Fruit fly (Drosophila melanogaster) whole organism, embryonic: ENCODE results near the gene CG3651.
A peak's percentile ranks its signal among the peaks of the same experiment; 100 is the strongest.

ENCODE experiments used
- BEAF-32 ChIP-seq: fragments of 200-800 bp; sonication (Bioruptor generic); optimal IDR thresholded peaks from 3 replicates; lab custom pipeline; 2017; ENCODE audit warnings: missing biosample characterization, missing genetic modification characterization, mild to moderate bottlenecking, moderate library complexity, missing genetic modification reagents
- CG10959 ChIP-seq: fragments of 200-800 bp; sonication (Bioruptor generic); IDR thresholded peaks from 2 replicates; pipeline ENCODE4 v1.3.6; 2022; ENCODE audit warnings: missing biosample characterization, missing genetic modification characterization
- CG1233 ChIP-seq: fragments of 200-800 bp; sonication (Bioruptor generic); optimal IDR thresholded peaks from 4 replicates; lab custom pipeline; 2018; ENCODE audit warnings: missing biosample characterization, mild to moderate bottlenecking, missing genetic modification characterization
- CG12769 ChIP-seq: fragments of 200-800 bp; sonication (Bioruptor generic); optimal IDR thresholded peaks from 2 replicates; lab custom pipeline; 2019; ENCODE audit warnings: missing biosample characterization, mild to moderate bottlenecking, missing genetic modification characterization, moderate library complexity
- CG13296 ChIP-seq: fragments of 200-800 bp; sonication (Bioruptor generic); optimal IDR thresholded peaks from 3 replicates; lab custom pipeline; 2018; ENCODE audit warnings: missing biosample characterization, mild to moderate bottlenecking, missing genetic modification characterization
- CG14441 ChIP-seq: fragments of 200-800 bp; sonication (Bioruptor generic); IDR thresholded peaks from 2 replicates; pipeline ENCODE4 v1.3.6; 2022; ENCODE audit warnings: missing biosample characterization, missing genetic modification characterization
- CG15479 ChIP-seq: fragments of 200-800 bp; sonication (Bioruptor generic); optimal IDR thresholded peaks from 3 replicates; lab custom pipeline; 2019; ENCODE audit warnings: missing biosample characterization, mild to moderate bottlenecking, missing genetic modification characterization, moderate library complexity
- CG17328 ChIP-seq: fragments of 200-800 bp; sonication (Bioruptor generic); IDR thresholded peaks from 2 replicates; pipeline ENCODE4 v1.3.6; 2022; ENCODE audit warnings: missing biosample characterization, missing genetic modification characterization
- CG17912 ChIP-seq: fragments of 200-800 bp; sonication (Bioruptor generic); optimal IDR thresholded peaks from 2 replicates; lab custom pipeline; 2018; ENCODE audit warnings: missing biosample characterization, mild to moderate bottlenecking, missing genetic modification characterization
- CG2129 ChIP-seq: fragments of 200-800 bp; sonication (Bioruptor generic); IDR thresholded peaks from 2 replicates; pipeline ENCODE4 v1.3.6; 2022; ENCODE audit warnings: missing biosample characterization, missing genetic modification characterization; ENCODE audit not compliant: partially characterized antibody
- CG32767 ChIP-seq: fragments of 200-800 bp; sonication (Bioruptor generic); IDR thresholded peaks from 2 replicates; pipeline ENCODE4 v1.3.6; 2022; ENCODE audit warnings: missing biosample characterization, missing genetic modification characterization
- CG33557 ChIP-seq: fragments of 200-800 bp; sonication (Bioruptor generic); optimal IDR thresholded peaks from 2 replicates; lab custom pipeline; 2019; ENCODE audit warnings: missing biosample characterization, mild to moderate bottlenecking, missing genetic modification characterization, moderate library complexity
- CG3407 ChIP-seq: fragments of 200-800 bp; sonication (Bioruptor generic); optimal IDR thresholded peaks from 2 replicates; lab custom pipeline; 2018; ENCODE audit warnings: missing biosample characterization, mild to moderate bottlenecking, missing genetic modification characterization
- CG34224 ChIP-seq: fragments of 200-800 bp; sonication (Bioruptor generic); IDR thresholded peaks from 3 replicates; pipeline ENCODE4 v1.3.6; 2022; ENCODE audit warnings: missing biosample characterization, missing genetic modification characterization; ENCODE audit not compliant: partially characterized antibody
- CG34376 ChIP-seq: fragments of 200-800 bp; sonication (Bioruptor generic); optimal IDR thresholded peaks from 2 replicates; lab custom pipeline; 2018; ENCODE audit warnings: missing biosample characterization, mild to moderate bottlenecking, missing genetic modification characterization
- CG4730 ChIP-seq: fragments of 200-800 bp; sonication (Bioruptor generic); IDR thresholded peaks from 2 replicates; pipeline ENCODE4 v1.3.6; 2022; ENCODE audit warnings: missing biosample characterization, missing genetic modification characterization
- CG5245 ChIP-seq: fragments of 200-800 bp; sonication (Bioruptor generic); optimal IDR thresholded peaks from 3 replicates; lab custom pipeline; 2016; ENCODE audit warnings: missing biosample characterization, missing genetic modification characterization
- CG6765 ChIP-seq: fragments of 200-800 bp; sonication (Bioruptor generic); optimal IDR thresholded peaks from 3 replicates; lab custom pipeline; 2017; ENCODE audit warnings: missing biosample characterization, mild to moderate bottlenecking, missing genetic modification characterization
- CG8765 ChIP-seq: fragments of 200-800 bp; sonication (Bioruptor generic); IDR thresholded peaks from 2 replicates; pipeline ENCODE4 v1.3.6; 2022; ENCODE audit warnings: missing biosample characterization, missing genetic modification characterization
- CG9215 ChIP-seq: fragments of 200-800 bp; sonication (Bioruptor generic); IDR thresholded peaks from 2 replicates; pipeline ENCODE4 v1.3.6; 2022; ENCODE audit warnings: missing biosample characterization, missing genetic modification characterization
- CG9437 ChIP-seq: fragments of 200-800 bp; sonication (Bioruptor generic); optimal IDR thresholded peaks from 2 replicates; lab custom pipeline; 2018; ENCODE audit warnings: missing biosample characterization, mild to moderate bottlenecking, missing genetic modification characterization
- Dad ChIP-seq: fragments of 200-800 bp; sonication (Bioruptor generic); optimal IDR thresholded peaks from 3 replicates; lab custom pipeline; 2016; ENCODE audit warnings: missing biosample characterization, missing genetic modification characterization
- Dip3 ChIP-seq: fragments of 200-800 bp; sonication (Bioruptor generic); optimal IDR thresholded peaks from 3 replicates; lab custom pipeline; 2016; ENCODE audit warnings: missing biosample characterization, missing genetic modification characterization
- ERR ChIP-seq: fragments of 200-800 bp; sonication (Bioruptor generic); optimal IDR thresholded peaks from 2 replicates; lab custom pipeline; 2016; ENCODE audit warnings: missing biosample characterization, missing genetic modification characterization
- HLHmδ ChIP-seq: fragments of 200-800 bp; sonication (Bioruptor generic); optimal IDR thresholded peaks from 2 replicates; lab custom pipeline; 2018; ENCODE audit warnings: missing biosample characterization, mild to moderate bottlenecking, missing genetic modification characterization, moderate library complexity
- HmgZ ChIP-seq: fragments of 200-800 bp; sonication (Bioruptor generic); optimal IDR thresholded peaks from 2 replicates; lab custom pipeline; 2018; ENCODE audit warnings: missing biosample characterization, mild to moderate bottlenecking, missing genetic modification characterization
- Mad ChIP-seq: fragments of 200-800 bp; sonication (Bioruptor generic); optimal IDR thresholded peaks from 2 replicates; lab custom pipeline; 2016; ENCODE audit warnings: missing biosample characterization, missing genetic modification characterization
- NC2β ChIP-seq: fragments of 200-800 bp; sonication (Bioruptor generic); optimal IDR thresholded peaks from 2 replicates; lab custom pipeline; 2016; ENCODE audit warnings: missing biosample characterization, missing genetic modification characterization
- NK7.1 ChIP-seq: fragments of 200-800 bp; sonication (Bioruptor generic); optimal IDR thresholded peaks from 3 replicates; lab custom pipeline; 2016; ENCODE audit warnings: missing biosample characterization, missing genetic modification characterization
- Nf-YB ChIP-seq: fragments of 200-800 bp; sonication (Bioruptor generic); optimal IDR thresholded peaks from 3 replicates; lab custom pipeline; 2019; ENCODE audit warnings: missing biosample characterization, mild to moderate bottlenecking, missing genetic modification characterization, moderate library complexity
- Opbp ChIP-seq: fragments of 200-800 bp; sonication (Bioruptor generic); IDR thresholded peaks from 3 replicates; pipeline ENCODE4 v1.3.6; 2022; ENCODE audit warnings: missing biosample characterization, missing genetic modification characterization; ENCODE audit not compliant: partially characterized antibody
- Pdp1 ChIP-seq, 2 experiments: fragments of 200-800 bp; sonication (Bioruptor generic); optimal IDR thresholded peaks; 3 replicates each; lab custom pipeline; 2016; ENCODE audit warnings: missing biosample characterization in 2 of 2, missing genetic modification characterization in 2 of 2, mild to moderate bottlenecking in 1 of 2, moderate library complexity in 1 of 2
- Rfx ChIP-seq: fragments of 200-800 bp; sonication (Bioruptor generic); IDR thresholded peaks from 2 replicates; pipeline ENCODE4 v1.3.6; 2022; ENCODE audit warnings: missing biosample characterization, missing genetic modification characterization
- Side ChIP-seq: fragments of 200-800 bp; sonication (Bioruptor generic); optimal IDR thresholded peaks from 2 replicates; lab custom pipeline; 2016; ENCODE audit warnings: missing biosample characterization, missing genetic modification characterization
- Sin3A ChIP-seq: fragments of >200 bp; optimal IDR thresholded peaks from 2 replicates; lab custom pipeline; 2018
- al ChIP-seq: fragments of 200-800 bp; sonication (Bioruptor generic); IDR thresholded peaks from 2 replicates; pipeline ENCODE4 v1.3.6; 2022; ENCODE audit warnings: missing biosample characterization, missing genetic modification characterization
- aop ChIP-seq: fragments of 200-800 bp; sonication (Bioruptor generic); IDR thresholded peaks from 2 replicates; pipeline ENCODE4 v1.3.6; 2022; ENCODE audit warnings: missing biosample characterization, missing genetic modification characterization
- crp ChIP-seq, 2 experiments: fragments of 200-800 bp; sonication (Bioruptor generic); optimal IDR thresholded peaks; 2 replicates in 1 of 2; 3 replicates in 1 of 2; lab custom pipeline; 2017; ENCODE audit warnings: missing biosample characterization in 2 of 2, missing genetic modification characterization in 2 of 2, mild to moderate bottlenecking in 1 of 2, moderate library complexity in 1 of 2
- dan ChIP-seq: fragments of 200-800 bp; sonication (Bioruptor generic); IDR thresholded peaks from 2 replicates; pipeline ENCODE4 v1.3.6; 2022; ENCODE audit warnings: missing biosample characterization, missing genetic modification characterization
- dm ChIP-seq: fragments of 200-800 bp; sonication (Bioruptor generic); optimal IDR thresholded peaks from 3 replicates; lab custom pipeline; 2016; ENCODE audit warnings: missing biosample characterization, missing genetic modification characterization
- dmrt11E ChIP-seq: fragments of 200-800 bp; sonication (Bioruptor generic); optimal IDR thresholded peaks from 3 replicates; lab custom pipeline; 2018; ENCODE audit warnings: missing biosample characterization, mild to moderate bottlenecking, missing genetic modification characterization, moderate library complexity
- ftz-f1 ChIP-seq: fragments of 200-800 bp; sonication (Bioruptor generic); optimal IDR thresholded peaks from 2 replicates; lab custom pipeline; 2016; ENCODE audit warnings: missing biosample characterization, missing genetic modification characterization
- fu2 ChIP-seq: fragments of 200-800 bp; sonication (Bioruptor generic); optimal IDR thresholded peaks from 2 replicates; lab custom pipeline; 2016; ENCODE audit warnings: missing biosample characterization, missing genetic modification characterization
- onecut ChIP-seq: fragments of 200-800 bp; sonication (Bioruptor generic); IDR thresholded peaks from 2 replicates; pipeline ENCODE4 v1.3.6; 2022; ENCODE audit warnings: missing biosample characterization, missing genetic modification characterization
- pfk ChIP-seq: fragments of 200-800 bp; sonication (Bioruptor generic); optimal IDR thresholded peaks from 2 replicates; lab custom pipeline; 2018; ENCODE audit warnings: missing biosample characterization, mild to moderate bottlenecking, missing genetic modification characterization, moderate library complexity
- psq ChIP-seq: fragments of 200-800 bp; sonication (Bioruptor generic); optimal IDR thresholded peaks from 2 replicates; lab custom pipeline; 2017; ENCODE audit warnings: missing biosample characterization, missing genetic modification characterization
- sqz ChIP-seq: fragments of 200-800 bp; sonication (Bioruptor generic); optimal IDR thresholded peaks from 3 replicates; lab custom pipeline; 2018; ENCODE audit warnings: missing biosample characterization, mild to moderate bottlenecking, missing genetic modification characterization
- stwl ChIP-seq: fragments of 200-800 bp; sonication (Bioruptor generic); optimal IDR thresholded peaks from 3 replicates; lab custom pipeline; 2018; ENCODE audit warnings: missing biosample characterization, mild to moderate bottlenecking, missing genetic modification characterization, moderate library complexity
- unc-4 ChIP-seq: fragments of 200-800 bp; sonication (Bioruptor generic); IDR thresholded peaks from 2 replicates; pipeline ENCODE4 v1.3.6; 2022; ENCODE audit warnings: missing biosample characterization, missing genetic modification characterization; ENCODE audit not compliant: partially characterized antibody
- zen ChIP-seq: fragments of 200-800 bp; sonication (Bioruptor generic); optimal IDR thresholded peaks from 3 replicates; lab custom pipeline; 2018; ENCODE audit warnings: missing biosample characterization, mild to moderate bottlenecking, missing genetic modification characterization, moderate library complexity
- zfh2 ChIP-seq: fragments of 200-800 bp; sonication (Bioruptor generic); optimal IDR thresholded peaks from 2 replicates; lab custom pipeline; 2016; ENCODE audit warnings: missing biosample characterization, missing genetic modification characterization

CG3651 gene

DNA sequence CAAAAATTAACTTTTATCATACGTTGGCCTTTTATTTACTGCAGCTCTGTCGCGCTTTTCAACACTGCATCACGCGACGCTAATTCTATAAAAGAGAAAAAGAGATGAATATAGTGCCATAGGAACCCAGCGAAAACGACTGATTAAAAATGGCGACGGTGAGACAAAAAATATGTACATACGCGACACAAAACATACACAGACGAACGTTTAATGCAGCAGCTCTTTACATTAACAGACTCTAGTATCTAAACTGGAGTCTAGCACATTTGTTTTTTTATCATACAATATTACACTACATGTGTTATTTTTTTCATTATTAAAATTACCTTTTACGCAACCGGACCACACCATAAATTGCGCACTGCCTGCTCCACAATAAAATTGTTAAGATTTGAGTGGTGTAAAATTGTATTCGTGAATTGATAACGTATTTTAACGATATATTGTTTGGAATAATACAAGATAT lies 47.5 kb downstream of the CG3651 start (continued):
- TF ChIP-seq crp (GFP tag; optimal IDR thresholded peaks at IDR 0.05; lab: Kevin White, UChicago) = no peak
- TF ChIP-seq CG10959 (GFP tag; lab: Robert Waterston, UW) = no peak
- TF ChIP-seq CG8765 (GFP tag; lab: Robert Waterston, UW) = no peak
- TF ChIP-seq Dad (GFP tag; lab: Kevin White, UChicago) = no peak
- TF ChIP-seq CG6765 (GFP tag; lab: Kevin White, UChicago) = no peak
- TF ChIP-seq HLHmδ (GFP tag; lab: Kevin White, UChicago) = no peak
- no peak for TF ChIP-seq CG3407 (GFP tag; lab: Kevin White, UChicago)
- TF ChIP-seq CG34376 (GFP tag; lab: Kevin White, UChicago) = peak; percentile 44
- no peak for TF ChIP-seq CG2129
- no peak for TF ChIP-seq dmrt11E (tag; lab: Kevin White, UChicago)
- TF ChIP-seq CG13296 (GFP tag; lab: Kevin White, UChicago) = no peak
- TF ChIP-seq CG9215 (GFP tag; lab: Robert Waterston, UW) = no peak
- TF ChIP-seq CG33557 = no peak
- peak in 1 of 2 experiments; percentile 14 for TF ChIP-seq Pdp1 (GFP tag; optimal IDR thresholded peaks at IDR 0.05; lab: Kevin White, UChicago)
- TF ChIP-seq CG17912 (GFP tag; lab: Kevin White, UChicago) = peak; percentile 38
- TF ChIP-seq CG5245 = no peak
- no peak for TF ChIP-seq dm
- peak; percentile 30 for TF ChIP-seq zfh2 (GFP tag; lab: Kevin White, UChicago)
- no peak for TF ChIP-seq NC2β
- TF ChIP-seq CG15479 (GFP tag; lab: Kevin White, UChicago) = peak; percentile 72
- no peak for TF ChIP-seq ftz-f1 (GFP tag; lab: Kevin White, UChicago)
- TF ChIP-seq psq = no peak
- TF ChIP-seq Side (GFP tag; lab: Kevin White, UChicago) = peak; percentile 56
- no peak for TF ChIP-seq pfk (GFP tag; lab: Kevin White, UChicago)
- no peak for TF ChIP-seq Mad
- no peak for TF ChIP-seq al
- TF ChIP-seq NK7.1 (GFP tag; lab: Kevin White, UChicago) = no peak
- no peak for TF ChIP-seq Sin3A (lab: Kevin White, UChicago)
- no peak for TF ChIP-seq CG12769 (tag; lab: Kevin White, UChicago)
- TF ChIP-seq onecut (GFP tag; lab: Robert Waterston, UW) = no peak; the same call in 1 of the 2 replicates
- TF ChIP-seq sqz (GFP tag; lab: Kevin White, UChicago) = peak; percentile 15
- no peak for TF ChIP-seq CG4730 (GFP tag; lab: Robert Waterston, UW)
- TF ChIP-seq zen (tag; lab: Kevin White, UChicago) = no peak
- TF ChIP-seq Opbp (GFP tag; lab: Robert Waterston, UW) = 0 out of 3 replicates have a peak, but pooled peaks have one; percentile 11
- TF ChIP-seq BEAF-32 = no peak
- TF ChIP-seq fu2 (GFP tag; lab: Kevin White, UChicago) = peak; percentile 39
- TF ChIP-seq CG9437 (GFP tag; lab: Kevin White, UChicago) = no peak
- TF ChIP-seq unc-4 = no peak
- TF ChIP-seq Dip3 (GFP tag; lab: Kevin White, UChicago) = no peak
- peak; percentile 28 for TF ChIP-seq CG1233
- TF ChIP-seq CG34224 = peak; percentile 31; the same call in 1 of the 3 replicates
- TF ChIP-seq dan (GFP tag; lab: Robert Waterston, UW) = no peak
- TF ChIP-seq CG17328 (GFP tag; lab: Robert Waterston, UW) = peak; percentile 16; the same call in 1 of the 2 replicates
- no peak for TF ChIP-seq aop (GFP tag; lab: Robert Waterston, UW)
- no peak for TF ChIP-seq ERR (GFP tag; lab: Kevin White, UChicago)
- TF ChIP-seq stwl (tag; lab: Kevin White, UChicago) = peak; percentile 62
- peak; percentile 27; the same call in 1 of the 2 replicates for TF ChIP-seq CG14441 (GFP tag; lab: Robert Waterston, UW)
- no peak; the same call in 1 of the 2 replicates for TF ChIP-seq Rfx (GFP tag; lab: Robert Waterston, UW)
- TF ChIP-seq CG32767 (GFP tag; lab: Robert Waterston, UW) = peak; percentile 92
- no peak for TF ChIP-seq Nf-YB (GFP tag; lab: Kevin White, UChicago)
- peak; percentile 25 for TF ChIP-seq HmgZ (tag; lab: Kevin White, UChicago)
